Worm (Caenorhabditis elegans) whole organism, late embryonic: ENCODE data around the gene cdc-73.

Source experiments
- ceh-30 ChIP-seq: fragments of 150-350 bp; optimal IDR thresholded peaks from 2 replicates; lab custom pipeline; 2014; ENCODE audit warnings: missing biosample characterization, missing genetic modification characterization
- che-1 ChIP-seq: sonication (generic microtip); optimal IDR thresholded peaks from 2 replicates; lab custom pipeline; 2016; ENCODE audit warnings: mild to moderate bottlenecking, missing genetic modification characterization, missing compliant biosample characterization
- ets-4 ChIP-seq: sonication (generic microtip); optimal IDR thresholded peaks from 2 replicates; lab custom pipeline; 2016; ENCODE audit warnings: missing genetic modification characterization, missing compliant biosample characterization
- hlh-8 ChIP-seq: sonication (generic microtip); optimal IDR thresholded peaks from 2 replicates; lab custom pipeline; 2016; ENCODE audit warnings: missing genotype, missing genetic modification characterization, missing compliant biosample characterization
- pha-2 ChIP-seq: sonication (generic microtip); optimal IDR thresholded peaks from 2 replicates; lab custom pipeline; 2017; ENCODE audit warnings: mild to moderate bottlenecking, missing genetic modification characterization, missing compliant biosample characterization
- rnt-1 ChIP-seq: sonication (generic microtip); optimal IDR thresholded peaks from 2 replicates; lab custom pipeline; 2016; ENCODE audit warnings: missing genetic modification characterization, missing compliant biosample characterization
- sox-2 ChIP-seq: fragments of 200-800 bp; sonication (Bioruptor generic); IDR thresholded peaks from 2 replicates; pipeline ENCODE4 v1.3.6; 2022; ENCODE audit warnings: missing genetic modification reagents, missing genetic modification characterization, missing compliant biosample characterization
- unc-55 ChIP-seq: sonication (generic microtip); optimal IDR thresholded peaks from 2 replicates; lab custom pipeline; 2017; ENCODE audit warnings: missing biosample characterization, missing genetic modification reagents, missing genetic modification characterization

ce11 chrIV:4084109-4084508, 41.7 kb downstream of the cdc-73 start, which contains the start of gene C35B1.5:
- TF ChIP-seq sox-2 (GFP tag; lab: Robert Waterston, UW): no peak
- no peak for TF ChIP-seq che-1 (tag; lab: Kevin White, UChicago)
- no peak for TF ChIP-seq pha-2 (tag; lab: Kevin White, UChicago)
- no peak for TF ChIP-seq rnt-1 (tag; lab: Kevin White, UChicago)
- TF ChIP-seq ceh-30 (tag; lab: Kevin White, UChicago): no peak
- no peak for TF ChIP-seq unc-55 (GFP tag; lab: Kevin White, UChicago)
- no peak for TF ChIP-seq ets-4 (tag; lab: Kevin White, UChicago)
- no peak for TF ChIP-seq hlh-8
